Fruit fly (Drosophila melanogaster) whole organism, embryonic: ENCODE measurements around the gene nbs.

Experiments used
- Ada2b ChIP-seq: fragments of 200-800 bp; sonication (Bioruptor generic); IDR thresholded peaks from 2 replicates; pipeline ENCODE4 v1.3.6; 2022; ENCODE audit warnings: missing biosample characterization, missing genetic modification characterization
- Atf3 ChIP-seq: fragments of 200-800 bp; sonication (Bioruptor generic); optimal IDR thresholded peaks from 3 replicates; lab custom pipeline; 2016; ENCODE audit warnings: missing biosample characterization, missing genetic modification characterization
- B-H2 ChIP-seq: fragments of 200-800 bp; sonication (Bioruptor generic); optimal IDR thresholded peaks from 2 replicates; lab custom pipeline; 2018; ENCODE audit warnings: missing biosample characterization, mild to moderate bottlenecking, missing genetic modification characterization
- CG10366 ChIP-seq: fragments of 200-800 bp; sonication (Bioruptor generic); IDR thresholded peaks from 2 replicates; pipeline ENCODE4 v1.3.6; 2022; ENCODE audit warnings: missing biosample characterization, missing genetic modification characterization
- CG10431 ChIP-seq: fragments of 200-800 bp; sonication (Bioruptor generic); optimal IDR thresholded peaks from 3 replicates; lab custom pipeline; 2018; ENCODE audit warnings: missing biosample characterization, mild to moderate bottlenecking, missing genetic modification characterization
- CG12659 ChIP-seq: fragments of 200-800 bp; sonication (Bioruptor generic); optimal IDR thresholded peaks from 3 replicates; lab custom pipeline; 2017; ENCODE audit warnings: mild to moderate bottlenecking, missing biosample characterization, missing genetic modification reagents, missing genetic modification characterization
- CG13296 ChIP-seq: fragments of 200-800 bp; sonication (Bioruptor generic); optimal IDR thresholded peaks from 3 replicates; lab custom pipeline; 2018; ENCODE audit warnings: missing biosample characterization, mild to moderate bottlenecking, missing genetic modification characterization
- CG14667 ChIP-seq: fragments of 200-800 bp; sonication (Bioruptor generic); IDR thresholded peaks from 2 replicates; pipeline ENCODE4 v1.3.6; 2022; ENCODE audit warnings: missing biosample characterization, missing genetic modification characterization
- CG15601 ChIP-seq: fragments of 200-800 bp; sonication (Bioruptor generic); optimal IDR thresholded peaks from 3 replicates; lab custom pipeline; 2019; ENCODE audit warnings: missing biosample characterization, mild to moderate bottlenecking, missing genetic modification characterization, moderate library complexity
- CG17612 ChIP-seq: fragments of 200-800 bp; sonication (Bioruptor generic); IDR thresholded peaks from 2 replicates; pipeline ENCODE4 v1.3.6; 2022; ENCODE audit warnings: missing biosample characterization, missing genetic modification characterization
- CG31388 ChIP-seq: fragments of 200-800 bp; sonication (Bioruptor generic); optimal IDR thresholded peaks from 2 replicates; lab custom pipeline; 2016; ENCODE audit warnings: missing biosample characterization, missing genetic modification characterization
- CG3838 ChIP-seq: fragments of 200-800 bp; sonication (Bioruptor generic); optimal IDR thresholded peaks from 3 replicates; lab custom pipeline; 2016; ENCODE audit warnings: missing biosample characterization, missing genetic modification characterization
- CG4360 ChIP-seq: fragments of 200-800 bp; sonication (Bioruptor generic); IDR thresholded peaks from 2 replicates; pipeline ENCODE4 v1.3.6; 2022; ENCODE audit warnings: missing biosample characterization, missing genetic modification characterization
- CG6791 ChIP-seq: fragments of 200-800 bp; sonication (Bioruptor generic); IDR thresholded peaks from 3 replicates; pipeline ENCODE4 v1.3.6; 2022; ENCODE audit warnings: missing biosample characterization, missing genetic modification characterization; ENCODE audit not compliant: partially characterized antibody
- CG7745 ChIP-seq: fragments of 200-800 bp; sonication (Bioruptor generic); optimal IDR thresholded peaks from 2 replicates; lab custom pipeline; 2018; ENCODE audit warnings: missing biosample characterization, mild to moderate bottlenecking, missing genetic modification characterization, moderate library complexity
- CG7928 ChIP-seq: fragments of 200-800 bp; sonication (Bioruptor generic); optimal IDR thresholded peaks from 2 replicates; lab custom pipeline; 2017; ENCODE audit warnings: missing biosample characterization, mild to moderate bottlenecking, missing genetic modification characterization
- CG8281 ChIP-seq: fragments of 200-800 bp; sonication (Bioruptor generic); optimal IDR thresholded peaks from 2 replicates; lab custom pipeline; 2018; ENCODE audit warnings: missing biosample characterization, mild to moderate bottlenecking, missing genetic modification characterization, moderate library complexity
- CG8290 ChIP-seq, 3 experiments: fragments of 200-800 bp; sonication (Bioruptor generic); optimal IDR thresholded peaks; 2 replicates each; lab custom pipeline; 2016 to 2019; ENCODE audit warnings: missing biosample characterization in 3 of 3, missing genetic modification characterization in 3 of 3, mild to moderate bottlenecking in 2 of 3, moderate library complexity in 1 of 3
- CG8478 ChIP-seq: fragments of >200 bp; optimal IDR thresholded peaks from 2 replicates; lab custom pipeline; 2018
- CG9437 ChIP-seq: fragments of 200-800 bp; sonication (Bioruptor generic); optimal IDR thresholded peaks from 2 replicates; lab custom pipeline; 2018; ENCODE audit warnings: missing biosample characterization, mild to moderate bottlenecking, missing genetic modification characterization
- Chrac-16 ChIP-seq: fragments of 200-800 bp; sonication (Bioruptor generic); optimal IDR thresholded peaks from 3 replicates; lab custom pipeline; 2016; ENCODE audit warnings: missing biosample characterization, missing genetic modification characterization
- Dbx ChIP-seq: fragments of 200-800 bp; sonication (Bioruptor generic); IDR thresholded peaks from 3 replicates; pipeline ENCODE4 v1.3.6; 2022; ENCODE audit warnings: missing biosample characterization, missing genetic modification characterization
- Doc3 ChIP-seq: fragments of 200-800 bp; sonication (Bioruptor generic); IDR thresholded peaks from 3 replicates; pipeline ENCODE4 v1.3.6; 2022; ENCODE audit warnings: missing biosample characterization, missing genetic modification characterization; ENCODE audit not compliant: partially characterized antibody
- Hmr ChIP-seq: fragments of 200-800 bp; sonication (Bioruptor generic); optimal IDR thresholded peaks from 3 replicates; lab custom pipeline; 2017; ENCODE audit warnings: mild to moderate bottlenecking, missing biosample characterization, missing genetic modification reagents, missing genetic modification characterization
- Kr ChIP-seq: fragments of 200-800 bp; sonication (Bioruptor generic); optimal IDR thresholded peaks from 2 replicates; lab custom pipeline; 2017; ENCODE audit warnings: missing biosample characterization, mild to moderate bottlenecking, missing genetic modification characterization
- Mes4 ChIP-seq: fragments of 200-800 bp; sonication (Bioruptor generic); optimal IDR thresholded peaks from 2 replicates; lab custom pipeline; 2016; ENCODE audit warnings: missing biosample characterization, missing genetic modification characterization
- NfI ChIP-seq: fragments of 200-800 bp; sonication (Bioruptor generic); optimal IDR thresholded peaks from 3 replicates; lab custom pipeline; 2018; ENCODE audit warnings: missing biosample characterization, mild to moderate bottlenecking, missing genetic modification characterization, moderate library complexity
- Ptx1 ChIP-seq: fragments of 200-800 bp; sonication (Bioruptor generic); IDR thresholded peaks from 2 replicates; pipeline ENCODE4 v1.3.6; 2022; ENCODE audit warnings: missing biosample characterization, missing genetic modification characterization
- TFAM ChIP-seq: fragments of 200-800 bp; sonication (Bioruptor generic); optimal IDR thresholded peaks from 2 replicates; lab custom pipeline; 2017; ENCODE audit warnings: missing biosample characterization, missing genetic modification characterization, inconsistent platforms
- Trl ChIP-seq, 3 experiments: fragments of >200 bp in 2 of 3; fragments of 200-800 bp in 1 of 3; sonication (Bioruptor generic) in 1 of 3; optimal IDR thresholded peaks; 2 replicates in 1 of 3; 3 replicates in 2 of 3; lab custom pipeline; 2016 to 2017; ENCODE audit warnings: missing biosample characterization in 1 of 3, missing genetic modification characterization in 1 of 3
- Xbp1 ChIP-seq: fragments of 200-800 bp; sonication (Bioruptor generic); optimal IDR thresholded peaks from 3 replicates; lab custom pipeline; 2016; ENCODE audit warnings: missing biosample characterization, mild to moderate bottlenecking, missing genetic modification characterization
- YL-1 ChIP-seq: fragments of 200-800 bp; sonication (Bioruptor generic); optimal IDR thresholded peaks from 3 replicates; lab custom pipeline; 2017; ENCODE audit warnings: missing biosample characterization, mild to moderate bottlenecking, missing genetic modification characterization
- cg ChIP-seq: fragments of 200-800 bp; sonication (Bioruptor generic); optimal IDR thresholded peaks from 3 replicates; lab custom pipeline; 2019; ENCODE audit warnings: missing biosample characterization, mild to moderate bottlenecking, missing genetic modification characterization, moderate library complexity
- eyg ChIP-seq: fragments of 200-800 bp; sonication (Bioruptor generic); optimal IDR thresholded peaks from 3 replicates; lab custom pipeline; 2016; ENCODE audit warnings: missing biosample characterization, missing genetic modification characterization
- fd64A ChIP-seq: fragments of 200-800 bp; sonication (Bioruptor generic); optimal IDR thresholded peaks from 3 replicates; lab custom pipeline; 2018; ENCODE audit warnings: missing biosample characterization, mild to moderate bottlenecking, missing genetic modification characterization
- gcm ChIP-seq: fragments of 200-800 bp; sonication (Bioruptor generic); optimal IDR thresholded peaks from 2 replicates; lab custom pipeline; 2019; ENCODE audit warnings: missing biosample characterization, mild to moderate bottlenecking, missing genetic modification characterization, moderate library complexity
- p53 ChIP-seq: fragments of 200-800 bp; sonication (Bioruptor generic); optimal IDR thresholded peaks from 2 replicates; lab custom pipeline; 2016; ENCODE audit warnings: missing biosample characterization, missing genetic modification characterization
- pan ChIP-seq, 4 experiments: fragments of >200 bp in 3 of 4; fragments of 200-800 bp in 1 of 4; sonication (Bioruptor generic) in 1 of 4; optimal IDR thresholded peaks in 3 of 4; IDR thresholded peaks in 1 of 4; 2 replicates each; pipeline versions ENCODE4 v1.3.6 to Lab custom; 2017 to 2022; ENCODE audit warnings: missing biosample characterization in 2 of 4, missing genetic modification characterization in 2 of 4, mixed read lengths in 1 of 4
- pfk ChIP-seq: fragments of 200-800 bp; sonication (Bioruptor generic); optimal IDR thresholded peaks from 2 replicates; lab custom pipeline; 2018; ENCODE audit warnings: missing biosample characterization, mild to moderate bottlenecking, missing genetic modification characterization, moderate library complexity
- prd ChIP-seq, 3 experiments: fragments of >200 bp in 2 of 3; fragments of 200-800 bp in 1 of 3; sonication (Bioruptor generic) in 1 of 3; optimal IDR thresholded peaks in 2 of 3; IDR thresholded peaks in 1 of 3; 2 replicates in 2 of 3; 3 replicates in 1 of 3; pipeline versions ENCODE4 v1.3.6 to Lab custom; 2017 to 2022; ENCODE audit warnings: missing biosample characterization in 1 of 3, missing genetic modification characterization in 1 of 3
- salm ChIP-seq: fragments of 200-800 bp; sonication (Bioruptor generic); optimal IDR thresholded peaks from 2 replicates; lab custom pipeline; 2018; ENCODE audit warnings: missing biosample characterization, mild to moderate bottlenecking, missing genetic modification characterization
- toy ChIP-seq: fragments of 200-800 bp; sonication (Bioruptor generic); IDR thresholded peaks from 2 replicates; pipeline ENCODE4 v1.3.6; 2022; ENCODE audit warnings: missing biosample characterization, missing genetic modification characterization
- z ChIP-seq: fragments of 200-800 bp; sonication (Bioruptor generic); IDR thresholded peaks from 3 replicates; pipeline ENCODE4 v1.3.6; 2022; ENCODE audit warnings: missing biosample characterization, missing genetic modification characterization
- zen2 ChIP-seq: fragments of 200-800 bp; sonication (Bioruptor generic); IDR thresholded peaks from 3 replicates; pipeline ENCODE4 v1.3.6; 2022; ENCODE audit warnings: missing biosample characterization, missing genetic modification characterization; ENCODE audit not compliant: partially characterized antibody
- zf30C ChIP-seq: fragments of 200-800 bp; sonication (Bioruptor generic); optimal IDR thresholded peaks from 3 replicates; lab custom pipeline; 2018; ENCODE audit warnings: missing biosample characterization, mild to moderate bottlenecking, missing genetic modification characterization
- zfh2 ChIP-seq: fragments of 200-800 bp; sonication (Bioruptor generic); optimal IDR thresholded peaks from 2 replicates; lab custom pipeline; 2016; ENCODE audit warnings: missing biosample characterization, missing genetic modification characterization

The nbs gene

DNA sequence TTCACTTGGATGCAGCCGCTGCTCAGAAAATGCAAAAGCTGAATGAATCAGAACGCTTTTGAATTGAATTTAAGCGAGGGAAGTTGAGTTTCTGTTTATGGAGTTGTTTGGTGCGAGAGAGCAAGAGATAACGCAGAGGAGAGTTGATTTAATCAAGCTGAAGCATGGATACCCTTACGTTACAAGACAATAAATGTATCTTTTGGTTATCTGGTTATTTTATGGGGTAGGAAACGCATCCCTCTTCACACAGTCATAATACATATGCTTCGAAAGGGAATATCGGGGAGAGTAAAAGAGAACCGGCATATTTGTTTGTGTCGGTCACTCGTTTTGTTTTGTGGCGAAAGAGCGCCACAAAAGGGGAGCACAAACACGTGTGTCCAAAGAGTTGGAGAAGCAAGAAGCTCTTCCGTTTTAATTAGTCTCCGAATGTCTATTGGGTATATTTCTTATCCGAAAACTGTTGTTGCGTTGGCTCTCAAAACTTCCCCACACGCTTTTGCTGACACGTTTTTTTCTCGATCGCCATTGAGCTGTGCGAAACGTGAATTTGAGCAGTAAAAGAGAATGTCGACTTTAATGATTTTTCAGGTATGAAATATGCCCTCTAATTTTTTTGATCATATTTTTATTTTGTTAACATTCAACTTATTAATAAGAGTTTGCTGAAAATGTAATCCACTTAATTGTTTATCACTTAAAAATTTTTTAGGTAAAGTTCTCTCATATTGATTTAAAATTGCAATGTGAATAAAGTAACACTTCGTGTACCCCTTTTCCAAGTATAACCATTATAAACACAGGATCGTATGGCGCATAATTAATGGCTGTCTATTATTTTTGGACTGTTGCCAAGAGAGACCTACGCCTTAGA lies 26.1 kb downstream of the nbs start, which contains the start of gene Prps (continued):
- TF ChIP-seq CG14667 (peak; percentile 58), zfh2 (GFP tag; lab: Kevin White, UChicago) (peak; percentile 51), CG9437 (peak; percentile 18), TFAM (no peak), eyg (GFP tag; lab: Kevin White, UChicago) (peak; percentile 20), Ptx1 (peak; percentile 76), CG3838 (GFP tag; lab: Kevin White, UChicago) (peak; percentile 22)

DNA sequence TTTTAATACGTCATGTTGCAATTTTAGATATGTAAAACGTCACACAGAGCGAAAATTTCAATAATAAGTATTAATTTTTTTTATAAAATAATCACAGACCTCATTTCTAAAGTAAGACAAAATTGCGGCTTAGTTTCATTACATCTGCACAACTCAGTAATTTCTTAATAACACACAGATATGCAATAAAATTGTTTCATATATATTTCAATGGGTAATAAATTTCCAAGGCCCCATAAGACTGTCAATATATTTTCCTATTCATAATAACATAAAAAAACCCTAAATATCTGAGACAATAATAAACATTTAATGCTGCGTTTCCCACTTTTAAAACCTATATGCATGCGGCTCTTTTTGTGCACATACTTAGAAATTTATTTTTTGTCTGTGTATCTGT lies 27.3 kb downstream of the nbs start:
- TF ChIP-seq pfk (GFP tag; lab: Kevin White, UChicago) (no peak), zen2 (GFP tag; lab: Robert Waterston, UW) (no peak), CG15601 (tag; lab: Kevin White, UChicago) (no peak), Doc3 (GFP tag; lab: Robert Waterston, UW) (no peak), NfI (GFP tag; lab: Kevin White, UChicago) (peak; percentile 30), toy (GFP tag; lab: Robert Waterston, UW) (no peak), TFAM (no peak), z (GFP tag; lab: Robert Waterston, UW) (no peak), CG12659 (GFP tag; lab: Kevin White, UChicago) (peak; percentile 34), Ada2b (GFP tag; lab: Robert Waterston, UW) (no peak), CG13296 (GFP tag; lab: Kevin White, UChicago) (no peak), B-H2 (GFP tag; lab: Kevin White, UChicago) (no peak), CG4360 (GFP tag; lab: Robert Waterston, UW) (no peak), salm (peak; percentile 10), fd64A (GFP tag; lab: Kevin White, UChicago) (no peak), CG10431 (GFP tag; lab: Kevin White, UChicago) (no peak), Kr (GFP tag; lab: Kevin White, UChicago) (no peak), Atf3 (no peak), YL-1 (GFP tag; lab: Kevin White, UChicago) (no peak), Mes4 (GFP tag; lab: Kevin White, UChicago) (no peak), Xbp1 (GFP tag; lab: Kevin White, UChicago) (peak; percentile 51), CG8478 (lab: Kevin White, UChicago) (no peak), CG6791 (no peak), CG7745 (tag; lab: Kevin White, UChicago) (no peak), CG17612 (no peak), CG8290 (GFP tag; optimal IDR thresholded peaks at IDR 0.05; lab: Kevin White, UChicago) (no peak), CG8290 (tag; optimal IDR thresholded peaks at IDR 0.05; lab: Kevin White, UChicago) (no peak), prd (optimal IDR thresholded peaks at IDR 0.05; lab: Kevin White, UChicago) (no peak), prd (GFP tag; IDR thresholded peaks at IDR 0.05; lab: Robert Waterston, UW) (0 out of 3 replicates have a peak, but pooled peaks have one; percentile 11), CG8281 (tag; lab: Kevin White, UChicago) (peak; percentile 16), CG31388 (no peak), p53 (GFP tag; lab: Kevin White, UChicago) (no peak), Trl (optimal IDR thresholded peaks at IDR 0.05; lab: Kevin White, UChicago) (no peak), Trl (GFP tag; optimal IDR thresholded peaks at IDR 0.05; lab: Kevin White, UChicago) (no peak), gcm (GFP tag; lab: Kevin White, UChicago) (no peak), pan (optimal IDR thresholded peaks at IDR 0.05; lab: Kevin White, UChicago) (no peak), pan (GFP tag; optimal IDR thresholded peaks at IDR 0.05 in 1 of 2, IDR thresholded peaks at IDR 0.05 in 1 of 2) (no peak), Dbx (GFP tag; lab: Robert Waterston, UW) (no peak), CG10366 (GFP tag; lab: Robert Waterston, UW) (peak; percentile 15; the same call in 1 of the 2 replicates), Chrac-16 (GFP tag; lab: Kevin White, UChicago) (no peak), zf30C (GFP tag; lab: Kevin White, UChicago) (no peak), CG7928 (no peak), cg (GFP tag; lab: Kevin White, UChicago) (no peak), Hmr (GFP tag; lab: Kevin White, UChicago) (peak; percentile 46)
